Fruit fly (Drosophila melanogaster): ENCODE data around the gene CG17010.

CG17010 gene

DNA sequence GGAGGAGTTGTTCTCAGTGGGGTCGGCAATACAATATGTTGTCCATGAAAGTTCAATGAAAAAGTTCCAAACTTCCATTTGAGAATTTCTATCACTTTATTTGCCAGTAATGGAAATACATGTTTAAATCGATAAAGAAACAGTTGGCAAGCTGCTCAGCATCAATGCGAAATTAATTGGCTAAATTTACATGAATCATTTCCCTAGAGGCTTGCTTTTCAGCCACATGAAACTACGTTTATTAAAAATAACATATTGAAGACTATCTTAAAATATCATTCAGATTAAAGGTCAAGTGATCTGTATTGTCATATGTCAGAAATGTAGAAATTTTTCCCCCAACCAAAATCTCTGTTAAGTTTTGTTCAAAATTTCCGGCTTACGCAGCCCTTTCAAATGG, at the start of gene CG17010:
Gene CG17010, plus strand, starts transcription at position 301 of the 400 bp plus-strand sequence.
- TF ChIP-seq Sin3A (optimal IDR thresholded peaks at IDR 0.05), result no peak
- no peak for TF ChIP-seq Myc (optimal IDR thresholded peaks at IDR 0.05)
- no peak for TF ChIP-seq ttk (optimal IDR thresholded peaks at IDR 0.05)
- TF ChIP-seq insv (optimal IDR thresholded peaks at IDR 0.05), result no peak
- no peak for TF ChIP-seq psq (optimal IDR thresholded peaks at IDR 0.05)
- no peak for TF ChIP-seq h (optimal IDR thresholded peaks at IDR 0.05)

DNA sequence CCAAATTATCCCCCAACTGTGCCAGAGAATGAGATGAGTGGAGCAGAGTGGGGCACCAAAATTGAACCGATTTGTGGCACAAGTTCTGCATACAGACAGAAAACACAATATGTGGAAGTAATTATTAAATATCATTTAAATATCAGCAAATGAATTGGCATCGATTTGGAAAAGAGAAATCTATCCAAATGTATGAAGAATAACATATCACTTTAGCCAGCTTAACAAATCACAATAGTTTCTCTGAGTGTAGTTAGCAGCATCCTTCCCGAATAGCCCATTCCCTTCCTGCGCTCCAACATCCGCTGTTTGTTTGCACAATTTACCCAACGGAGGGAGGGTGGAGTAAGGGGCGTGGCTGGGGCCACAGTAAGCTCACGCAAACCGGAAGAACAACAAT, 41.4 kb upstream of the CG17010 start:
- TF ChIP-seq ttk (optimal IDR thresholded peaks at IDR 0.05), result no peak
- TF ChIP-seq Sin3A (optimal IDR thresholded peaks at IDR 0.05), result no peak

DNA sequence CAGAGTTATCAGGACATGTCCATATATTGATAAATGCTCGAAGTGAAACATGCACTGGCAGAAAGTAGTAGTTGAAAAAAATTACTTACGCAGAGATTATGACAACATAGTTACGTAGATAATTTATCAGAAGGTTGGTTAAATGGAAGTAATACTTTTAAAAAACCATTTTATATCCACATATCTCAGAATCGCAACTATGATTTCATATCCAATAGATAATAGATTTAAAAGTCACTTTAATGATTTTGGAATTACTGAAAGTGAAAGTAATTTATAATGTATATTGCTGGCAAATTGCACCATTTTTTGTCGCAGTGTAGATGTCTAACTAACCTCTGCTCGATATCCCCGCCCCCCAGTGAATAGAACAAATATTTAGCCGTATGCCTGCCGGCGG, 19.1 kb upstream of the CG17010 start:
- TF ChIP-seq Sin3A (optimal IDR thresholded peaks at IDR 0.05) (no peak), insv (optimal IDR thresholded peaks at IDR 0.05) (no peak), h (optimal IDR thresholded peaks at IDR 0.05) (no peak), psq (optimal IDR thresholded peaks at IDR 0.05) (no peak), ttk (optimal IDR thresholded peaks at IDR 0.05) (no peak), Myc (optimal IDR thresholded peaks at IDR 0.05) (no peak)

DNA sequence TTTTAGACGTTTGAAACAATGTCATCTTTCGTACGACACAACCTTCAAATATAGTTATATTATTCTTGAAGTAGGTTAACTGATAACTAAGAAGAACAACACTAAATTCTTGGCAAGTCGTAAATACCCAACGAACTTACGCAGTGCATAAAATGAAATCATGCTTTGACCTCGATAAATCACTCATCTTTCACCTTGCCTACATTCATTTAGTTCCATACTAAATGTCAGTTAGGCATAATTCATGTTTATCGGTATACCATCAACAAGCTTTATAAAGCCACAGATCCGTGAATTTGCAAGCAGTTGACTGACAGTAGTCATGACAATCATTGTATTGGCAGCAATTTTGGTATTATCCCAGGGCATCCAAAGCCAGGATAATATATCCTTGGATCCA, 17.7 kb upstream of the CG17010 start, which contains the start of gene CG31862:
Gene CG31862, plus strand, starts transcription at position 301 of the 400 bp plus-strand sequence.
- TF ChIP-seq Myc (optimal IDR thresholded peaks at IDR 0.05), result no peak

DNA sequence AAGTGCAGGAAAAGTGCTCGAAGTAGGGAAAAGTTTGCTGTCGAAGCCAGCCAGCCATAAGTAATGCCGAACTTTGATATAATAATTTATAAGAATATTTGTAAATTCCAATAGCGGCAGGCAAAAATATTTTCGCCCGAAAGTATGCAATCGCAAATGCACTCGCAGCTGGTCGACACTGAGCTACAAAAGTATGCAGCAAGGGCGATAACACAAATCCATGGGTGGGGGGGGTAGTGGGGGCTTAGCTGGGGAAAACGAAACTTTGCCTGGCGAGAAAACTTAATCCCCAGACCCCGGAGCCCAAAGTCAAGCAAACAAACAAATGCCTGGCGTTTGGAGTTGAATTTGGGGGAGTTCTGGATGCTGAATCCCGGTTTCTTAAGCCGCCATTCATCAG, 14.5 kb upstream of the CG17010 start:
- TF ChIP-seq insv (optimal IDR thresholded peaks at IDR 0.05), result no peak
- TF ChIP-seq Myc (optimal IDR thresholded peaks at IDR 0.05), result no peak
- no peak for TF ChIP-seq h (optimal IDR thresholded peaks at IDR 0.05)
- TF ChIP-seq Sin3A (optimal IDR thresholded peaks at IDR 0.05), result no peak
- no peak for TF ChIP-seq ttk (optimal IDR thresholded peaks at IDR 0.05)
- no peak for TF ChIP-seq psq (optimal IDR thresholded peaks at IDR 0.05)

DNA sequence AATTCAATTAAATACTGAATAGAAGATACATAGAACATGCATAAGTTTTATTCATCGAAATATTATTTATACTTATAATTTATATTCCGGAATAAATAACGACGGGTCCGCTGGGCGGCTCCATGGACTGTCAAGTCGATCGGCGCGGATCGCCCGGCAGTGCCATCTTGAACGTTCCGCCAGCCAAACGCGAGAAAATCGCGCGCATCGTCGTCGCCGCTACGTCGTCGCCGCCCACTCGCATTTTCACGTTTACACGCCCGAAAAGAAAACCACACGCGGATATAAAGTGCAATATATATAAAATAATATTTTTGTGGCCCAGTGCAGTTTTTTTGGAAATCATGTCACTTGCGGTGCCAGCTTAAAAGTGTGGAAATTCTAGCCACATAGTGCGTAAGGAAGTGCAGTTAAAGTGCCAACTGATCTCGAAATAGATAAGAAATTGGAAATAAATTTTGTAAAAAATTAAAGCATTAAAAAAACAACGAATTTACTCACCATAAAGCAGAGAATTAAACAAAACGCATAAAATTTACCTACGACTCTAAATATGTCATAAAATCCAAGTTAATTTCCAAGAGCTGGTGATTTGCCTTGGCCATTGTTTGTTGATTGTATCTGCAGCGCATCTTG, 12.5 kb upstream of the CG17010 start, which contains the start of the genes bru2 and CG43813:
Gene bru2, plus strand, starts transcription at position 586 of the 636 bp plus-strand sequence.
Gene CG43813, minus strand, starts transcription at position 633 of the 636 bp plus-strand sequence.
- TF ChIP-seq psq (optimal IDR thresholded peaks at IDR 0.05) (no peak), h (optimal IDR thresholded peaks at IDR 0.05) (no peak), ttk (optimal IDR thresholded peaks at IDR 0.05) (no peak), Sin3A (optimal IDR thresholded peaks at IDR 0.05) (no peak), insv (optimal IDR thresholded peaks at IDR 0.05) (no peak), Myc (optimal IDR thresholded peaks at IDR 0.05) (no peak)

DNA sequence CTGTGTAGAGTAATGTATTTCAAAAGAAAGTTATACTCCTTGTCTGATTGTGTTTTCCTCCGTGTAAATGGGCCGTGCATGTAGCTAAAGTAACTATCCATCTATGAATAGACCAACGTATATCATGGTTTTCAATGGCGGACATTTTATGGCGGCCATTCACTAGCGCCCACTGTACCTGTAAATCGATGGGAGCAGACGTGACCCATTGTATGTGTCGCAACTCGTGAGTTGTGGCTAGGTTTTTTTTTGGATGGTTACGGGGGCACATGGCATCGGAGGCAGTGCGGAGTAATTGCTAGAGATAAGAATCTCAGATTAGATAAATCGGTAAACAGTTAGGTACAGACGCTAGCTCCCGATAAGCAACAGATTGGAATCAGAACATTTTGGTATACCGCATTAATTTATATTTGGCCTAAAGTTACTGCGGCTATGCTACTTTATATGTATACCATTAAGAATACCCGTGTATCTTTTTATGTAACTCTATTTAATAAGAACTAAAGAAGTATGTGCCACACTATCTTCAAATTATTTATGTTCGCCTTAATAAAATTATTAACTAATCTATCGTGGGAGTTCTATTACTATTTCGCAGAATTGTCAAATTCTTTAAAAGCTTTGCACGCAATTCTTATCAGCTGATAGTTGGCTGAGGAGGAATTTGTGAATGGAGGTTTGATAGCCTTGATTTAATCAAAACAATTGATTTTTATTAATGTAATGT, 9.9 kb upstream of the CG17010 start:
- no peak for TF ChIP-seq h (optimal IDR thresholded peaks at IDR 0.05)
- no peak for TF ChIP-seq ttk (optimal IDR thresholded peaks at IDR 0.05)
- TF ChIP-seq Myc (optimal IDR thresholded peaks at IDR 0.05), result no peak
- TF ChIP-seq insv (optimal IDR thresholded peaks at IDR 0.05), result no peak
- TF ChIP-seq Sin3A (optimal IDR thresholded peaks at IDR 0.05), result no peak

DNA sequence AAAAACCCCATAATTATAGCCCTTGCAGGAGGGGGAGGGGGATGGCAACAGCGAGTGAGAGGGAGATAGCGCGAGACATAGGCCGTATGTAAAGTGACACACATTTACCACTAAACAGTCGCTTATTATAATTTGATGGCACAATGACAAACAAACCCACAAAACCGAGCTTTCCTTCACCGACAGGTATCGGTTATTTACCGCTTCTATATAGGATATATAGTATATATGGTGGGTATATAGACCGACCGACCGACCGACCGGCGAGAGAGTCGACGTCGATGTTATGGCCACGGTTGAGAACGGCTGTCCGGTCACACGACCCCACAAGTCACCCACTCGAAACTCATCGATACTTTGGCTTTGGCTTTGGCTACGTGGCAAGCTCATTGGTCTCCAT, 9.2 kb upstream of the CG17010 start:
- TF ChIP-seq insv (optimal IDR thresholded peaks at IDR 0.05) (no peak), psq (optimal IDR thresholded peaks at IDR 0.05) (no peak), h (optimal IDR thresholded peaks at IDR 0.05) (no peak), ttk (optimal IDR thresholded peaks at IDR 0.05) (no peak), Sin3A (optimal IDR thresholded peaks at IDR 0.05) (no peak), Myc (optimal IDR thresholded peaks at IDR 0.05) (no peak)

DNA sequence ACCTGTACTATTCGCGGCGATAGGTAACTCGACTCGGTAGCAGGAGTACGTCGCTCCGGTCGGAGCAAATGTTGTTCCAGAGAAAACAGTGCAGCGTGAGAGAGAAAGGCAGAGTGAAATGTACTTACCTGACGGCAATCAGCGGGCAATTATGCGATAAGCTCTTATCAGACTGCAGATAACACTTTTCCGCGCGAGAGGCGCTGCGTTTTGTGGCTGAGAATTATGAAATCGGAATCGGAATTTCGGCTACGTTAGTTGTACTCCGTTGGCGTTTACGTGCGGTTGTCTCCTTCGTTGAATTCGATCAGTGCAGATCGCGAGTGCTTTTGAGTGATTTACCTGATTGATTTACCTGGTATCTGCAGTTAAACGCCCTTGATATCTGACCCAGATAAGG, 8.4 kb upstream of the CG17010 start:
- TF ChIP-seq Sin3A (optimal IDR thresholded peaks at IDR 0.05), result no peak
- TF ChIP-seq Myc (optimal IDR thresholded peaks at IDR 0.05), result no peak
- no peak for TF ChIP-seq h (optimal IDR thresholded peaks at IDR 0.05)

DNA sequence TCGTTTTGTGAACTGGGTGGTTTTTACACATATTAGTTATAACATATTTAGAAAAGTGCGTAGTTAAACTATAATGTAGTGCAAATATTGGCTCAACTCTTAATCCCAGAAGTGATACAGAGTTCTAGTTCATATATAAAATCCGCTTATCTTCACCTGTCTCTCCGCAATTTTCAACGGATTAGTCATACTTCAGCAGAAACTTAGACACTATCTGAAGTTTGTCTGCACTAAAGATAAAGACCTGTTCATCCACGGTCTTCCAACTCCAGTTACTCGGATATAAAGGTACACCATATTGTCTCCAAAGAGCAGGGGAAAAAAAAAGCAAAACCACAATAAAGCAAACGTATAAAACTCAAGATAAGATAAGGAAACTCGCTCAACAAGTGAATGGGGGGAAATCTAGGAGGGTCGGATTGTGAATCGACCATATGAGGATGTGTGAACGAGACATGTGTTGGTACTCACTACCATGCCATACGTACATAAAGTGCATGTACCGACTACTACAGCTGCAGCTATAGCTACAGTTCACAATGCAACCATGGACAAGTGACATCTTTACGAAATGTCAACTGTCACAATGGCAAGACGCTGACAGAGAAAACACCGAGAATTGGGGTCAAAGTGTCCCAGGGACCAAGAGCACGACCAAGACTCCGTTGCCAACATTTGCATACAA, 7.7 kb upstream of the CG17010 start:
- TF ChIP-seq psq (optimal IDR thresholded peaks at IDR 0.05), result no peak
- TF ChIP-seq h (optimal IDR thresholded peaks at IDR 0.05), result no peak
- no peak for TF ChIP-seq ttk (optimal IDR thresholded peaks at IDR 0.05)
- no peak for TF ChIP-seq Sin3A (optimal IDR thresholded peaks at IDR 0.05)
- no peak for TF ChIP-seq Myc (optimal IDR thresholded peaks at IDR 0.05)
- no peak for TF ChIP-seq insv (optimal IDR thresholded peaks at IDR 0.05)

DNA sequence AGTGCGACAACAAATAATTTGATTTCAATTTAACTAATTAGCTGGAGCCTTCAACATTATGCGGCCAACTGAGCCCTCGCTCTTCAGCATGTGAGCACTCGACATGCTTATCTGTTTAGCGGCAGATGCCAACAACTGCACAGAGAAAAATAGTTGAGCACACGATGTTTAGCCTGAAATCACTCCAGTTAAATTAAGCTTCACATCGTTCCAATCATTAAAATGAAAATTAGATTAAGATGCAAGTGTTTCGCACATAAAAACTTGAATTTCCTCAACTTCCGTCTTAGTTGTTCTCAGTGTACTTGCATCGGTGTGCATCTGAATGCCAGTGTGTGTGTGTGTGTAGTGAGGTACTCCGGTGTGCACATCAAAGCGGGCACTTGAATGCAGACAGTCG, 5.4 kb upstream of the CG17010 start:
- no peak for TF ChIP-seq ttk (optimal IDR thresholded peaks at IDR 0.05)
- no peak for TF ChIP-seq psq (optimal IDR thresholded peaks at IDR 0.05)
- no peak for TF ChIP-seq Sin3A (optimal IDR thresholded peaks at IDR 0.05)
- TF ChIP-seq Myc (optimal IDR thresholded peaks at IDR 0.05), result no peak
- no peak for TF ChIP-seq h (optimal IDR thresholded peaks at IDR 0.05)
- no peak for TF ChIP-seq insv (optimal IDR thresholded peaks at IDR 0.05)

DNA sequence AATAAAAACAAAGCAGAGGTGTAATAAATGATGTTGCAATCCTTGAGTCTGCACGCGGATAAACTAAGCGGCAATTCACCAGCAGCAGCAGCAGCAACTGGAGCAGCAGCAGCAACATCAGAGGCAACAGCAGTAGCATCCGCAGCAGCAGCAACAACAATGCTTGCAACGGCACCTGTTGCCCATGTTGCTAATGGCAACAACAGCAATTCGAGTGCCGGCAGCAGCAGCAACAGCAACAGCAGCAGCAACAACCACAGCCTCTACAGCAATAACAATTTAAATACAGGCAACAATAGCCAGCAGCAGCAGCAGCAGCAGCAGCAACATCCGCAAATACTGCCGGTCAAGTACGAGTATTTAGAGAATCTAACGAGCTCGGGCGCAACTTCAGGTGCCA, 4.3 kb upstream of the CG17010 start:
- TF ChIP-seq psq (optimal IDR thresholded peaks at IDR 0.05) (no peak), Sin3A (optimal IDR thresholded peaks at IDR 0.05) (no peak), h (optimal IDR thresholded peaks at IDR 0.05) (no peak), Myc (optimal IDR thresholded peaks at IDR 0.05) (no peak)

DNA sequence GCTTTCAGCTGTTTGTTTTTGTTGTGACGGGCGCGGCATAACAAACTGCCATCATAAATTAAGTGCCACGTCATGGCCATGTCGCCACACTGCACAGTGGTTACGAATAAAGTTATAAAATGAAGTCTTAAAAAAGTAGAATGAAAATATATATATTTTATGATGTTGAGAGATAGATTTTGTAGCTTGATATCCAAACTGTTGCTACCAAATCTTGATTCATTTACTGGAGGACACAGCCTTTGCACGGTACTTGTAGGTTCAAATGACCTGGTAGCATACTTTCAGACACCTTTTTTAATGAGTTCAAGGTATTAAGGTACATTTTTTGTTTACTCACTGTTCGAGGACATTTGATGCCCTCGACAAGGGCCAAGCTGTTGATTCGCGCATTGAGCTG, 2.3 kb upstream of the CG17010 start:
- TF ChIP-seq Myc (optimal IDR thresholded peaks at IDR 0.05) (no peak), insv (optimal IDR thresholded peaks at IDR 0.05) (no peak), Sin3A (optimal IDR thresholded peaks at IDR 0.05) (no peak), psq (optimal IDR thresholded peaks at IDR 0.05) (no peak), ttk (optimal IDR thresholded peaks at IDR 0.05) (no peak), h (optimal IDR thresholded peaks at IDR 0.05) (no peak)
